Worm (Caenorhabditis elegans) whole organism, young adult: Measurements from ENCODE around the gene Y43F8B.25.

ENCODE experiments used
- F57A8.1 ChIP-seq: fragments of 200-800 bp; sonication (Bioruptor generic); optimal IDR thresholded peaks from 2 replicates; lab custom pipeline; 2018; ENCODE audit warnings: mild to moderate bottlenecking, missing genetic modification characterization, moderate library complexity, missing compliant biosample characterization
- bed-1 ChIP-seq: fragments of 200-800 bp; sonication (Bioruptor generic); IDR thresholded peaks from 2 replicates; pipeline ENCODE4 v1.3.6; 2022; ENCODE audit warnings: missing genetic modification reagents, missing genetic modification characterization, missing compliant biosample characterization
- ceh-100 ChIP-seq: fragments of 200-800 bp; sonication (Bioruptor generic); IDR thresholded peaks from 2 replicates; pipeline ENCODE4 v1.3.6; 2022; ENCODE audit warnings: missing genetic modification reagents, missing genetic modification characterization, missing compliant biosample characterization
- ceh-40 ChIP-seq: fragments of 200-800 bp; sonication (Bioruptor generic); IDR thresholded peaks from 2 replicates; pipeline ENCODE4 v1.3.6; 2022; ENCODE audit warnings: missing genetic modification characterization, missing compliant biosample characterization
- dox-1 ChIP-seq: fragments of 200-800 bp; sonication (Bioruptor generic); IDR thresholded peaks from 2 replicates; pipeline ENCODE4 v1.3.6; 2022; ENCODE audit warnings: missing genetic modification reagents, missing genetic modification characterization, missing compliant biosample characterization
- dpl-1 ChIP-seq: fragments of 150-350 bp; optimal IDR thresholded peaks from 2 replicates; lab custom pipeline; 2014; ENCODE audit warnings: missing biosample characterization, missing genetic modification reagents, missing genetic modification characterization
- hlh-26 ChIP-seq: fragments of 200-800 bp; sonication (Bioruptor generic); conservative IDR thresholded peaks from 2 replicates; pipeline ENCODE4 v1.3.6; 2022; ENCODE audit warnings: missing genetic modification reagents, missing genetic modification characterization, missing compliant biosample characterization
- lin-26 ChIP-seq: fragments of 200-800 bp; sonication (Bioruptor generic); IDR thresholded peaks from 2 replicates; pipeline ENCODE4 v1.3.6; 2022; ENCODE audit warnings: missing genetic modification reagents, missing genetic modification characterization, missing compliant biosample characterization
- mes-4 ChIP-seq: sonication (generic microtip); optimal IDR thresholded peaks from 2 replicates; lab custom pipeline; 2016; ENCODE audit warnings: missing genotype, missing genetic modification characterization, missing compliant biosample characterization
- snpc-3.4 ChIP-seq: sonication (generic microtip); optimal IDR thresholded peaks from 2 replicates; lab custom pipeline; 2017; ENCODE audit warnings: missing genetic modification characterization, mild to moderate bottlenecking, missing compliant biosample characterization, antibody characterized with exemption, moderate library complexity, missing genotype, missing genetic modification reagents
- xnd-1 ChIP-seq: sonication (generic microtip); optimal IDR thresholded peaks from 2 replicates; lab custom pipeline; 2016; ENCODE audit warnings: missing genotype, missing genetic modification reagents, missing genetic modification characterization, missing compliant biosample characterization

- no peak for TF ChIP-seq snpc-3.4 (tag; lab: Kevin White, UChicago)
- TF ChIP-seq bed-1, result no peak
- no peak for TF ChIP-seq xnd-1 (tag; lab: Kevin White, UChicago)
- no peak for TF ChIP-seq dox-1 (GFP tag; lab: Robert Waterston, UW)
- TF ChIP-seq F57A8.1 (GFP tag; lab: Kevin White, UChicago), result no peak
- TF ChIP-seq hlh-26 (GFP tag; lab: Robert Waterston, UW), result no peak
- TF ChIP-seq lin-26 (GFP tag; lab: Robert Waterston, UW), result no peak
- TF ChIP-seq ceh-40 (GFP tag; lab: Robert Waterston, UW), result no peak
- TF ChIP-seq dpl-1 (GFP tag; lab: Kevin White, UChicago), result no peak
- TF ChIP-seq ceh-100 (GFP tag; lab: Robert Waterston, UW), result no peak
- no peak for TF ChIP-seq mes-4 (tag; lab: Kevin White, UChicago)
Observed at ce11 chrV:19449544-19449943, 13.2 kb upstream of the Y43F8B.25 start, which contains the start of gene M04C3.5.
